Fruit fly (Drosophila melanogaster): ENCODE data around the gene Cpr67Fa2.
A peak's percentile ranks its signal among the peaks of the same experiment; 100 is the strongest.

Cpr67Fa2 gene

dm6 chr3L:10913214-10913613, 21.7 kb downstream of the Cpr67Fa2 start (continued):
- TF ChIP-seq CG6808 (GFP tag; optimal IDR thresholded peaks at IDR 0.05) = peak; percentile 26
- TF ChIP-seq spab (GFP tag; optimal IDR thresholded peaks at IDR 0.05) = peak; percentile 50
- no peak for TF ChIP-seq Sox15 (GFP tag; optimal IDR thresholded peaks at IDR 0.05)
- TF ChIP-seq CG8319 (GFP tag; optimal IDR thresholded peaks at IDR 0.05) = no peak
- no peak for TF ChIP-seq fkh (GFP tag; optimal IDR thresholded peaks at IDR 0.05)
- TF ChIP-seq CG15336 (GFP tag; IDR thresholded peaks at IDR 0.05) = peak; percentile 92
- TF ChIP-seq Eip78C (GFP tag) = peak; percentile 87
- TF ChIP-seq CG4318 (GFP tag; optimal IDR thresholded peaks at IDR 0.05) = peak; percentile 81
- TF ChIP-seq CG11294 (GFP tag; IDR thresholded peaks at IDR 0.05) = peak; percentile 72
- no peak for TF ChIP-seq vri (GFP tag; optimal IDR thresholded peaks at IDR 0.05)
- no peak for TF ChIP-seq CG9139 (GFP tag; optimal IDR thresholded peaks at IDR 0.05)
- no peak for TF ChIP-seq CG7368 (GFP tag; optimal IDR thresholded peaks at IDR 0.05)
- TF ChIP-seq CG10631 (GFP tag; optimal IDR thresholded peaks at IDR 0.05) = peak; percentile 67
- peak; percentile 17 to 53 for TF ChIP-seq ss (GFP tag; optimal IDR thresholded peaks at IDR 0.05)

dm6 chr3L:10917263-10917662, 25.7 kb downstream of the Cpr67Fa2 start:
- TF ChIP-seq CG8319 (GFP tag; optimal IDR thresholded peaks at IDR 0.05) (no peak), CG10669 (GFP tag; optimal IDR thresholded peaks at IDR 0.05) (no peak), CG1621 (tag; optimal IDR thresholded peaks at IDR 0.05) (no peak), cyc (GFP tag; optimal IDR thresholded peaks at IDR 0.05) (no peak), acj6 (GFP tag; optimal IDR thresholded peaks at IDR 0.05) (no peak), CG11762 (GFP tag; optimal IDR thresholded peaks at IDR 0.05; ENCODE audit: insufficient read depth) (no peak), Sox102F (GFP tag; optimal IDR thresholded peaks at IDR 0.05) (no peak), Sox14 (GFP tag; optimal IDR thresholded peaks at IDR 0.05) (no peak), CG8632 (GFP tag; optimal IDR thresholded peaks at IDR 0.05) (no peak), CG6276 (GFP tag; optimal IDR thresholded peaks at IDR 0.05) (no peak)

dm6 chr3L:10918454-10918853, 26.9 kb downstream of the Cpr67Fa2 start:
- TF ChIP-seq cyc (GFP tag; optimal IDR thresholded peaks at IDR 0.05) (no peak), ss (GFP tag; optimal IDR thresholded peaks at IDR 0.05) (peak in 1 of 2 experiments; percentile 93)

DNA sequence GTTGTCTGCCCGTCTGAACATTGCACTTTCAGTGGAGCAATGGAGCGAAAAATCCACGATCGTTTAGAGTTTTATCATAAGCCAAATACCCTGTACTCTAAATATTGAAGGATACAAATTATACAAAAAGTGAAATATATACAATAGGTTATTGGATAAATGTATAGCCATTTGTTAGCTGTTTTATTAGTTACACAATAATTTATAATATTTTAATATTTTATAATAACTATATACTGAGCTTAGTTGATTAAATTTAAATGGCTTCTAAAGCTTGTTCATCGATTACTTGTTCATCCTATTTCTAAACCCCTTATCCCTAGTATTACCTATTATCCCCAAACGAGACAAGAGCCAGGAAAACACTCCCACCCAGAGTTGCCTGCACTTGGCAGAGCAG, 31.5 kb downstream of the Cpr67Fa2 start:
- TF ChIP-seq Sox14 (GFP tag; optimal IDR thresholded peaks at IDR 0.05) (no peak), CG6792 (GFP tag; optimal IDR thresholded peaks at IDR 0.05) (peak; percentile 16), Eip78C (GFP tag) (peak; percentile 88), Ets96B (tag; optimal IDR thresholded peaks at IDR 0.05) (peak; percentile 86), CG11762 (GFP tag; optimal IDR thresholded peaks at IDR 0.05; ENCODE audit: insufficient read depth) (no peak), CG8632 (GFP tag; optimal IDR thresholded peaks at IDR 0.05) (peak; percentile 31), salr (GFP tag; optimal IDR thresholded peaks at IDR 0.05) (peak in 1 of 2 experiments; percentile 46), CG10631 (GFP tag; optimal IDR thresholded peaks at IDR 0.05) (peak; percentile 77), CG8119 (GFP tag; IDR thresholded peaks at IDR 0.05) (peak; percentile 76), CG10669 (GFP tag; optimal IDR thresholded peaks at IDR 0.05) (peak; percentile 63), CG6854 (GFP tag; optimal IDR thresholded peaks at IDR 0.05) (no peak), spab (GFP tag; optimal IDR thresholded peaks at IDR 0.05) (peak; percentile 68), ss (GFP tag; optimal IDR thresholded peaks at IDR 0.05) (peak; percentile 74 to 79), CG11902 (GFP tag; optimal IDR thresholded peaks at IDR 0.05) (no peak), achi (GFP tag; optimal IDR thresholded peaks at IDR 0.05) (peak; percentile 49), CG34406 (GFP tag; optimal IDR thresholded peaks at IDR 0.05) (peak; percentile 45), Sox15 (GFP tag; optimal IDR thresholded peaks at IDR 0.05) (no peak), CG6163 (GFP tag; IDR thresholded peaks at IDR 0.05) (no peak), CG6808 (GFP tag; optimal IDR thresholded peaks at IDR 0.05) (peak; percentile 33), OdsH (GFP tag; optimal IDR thresholded peaks at IDR 0.05) (peak; percentile 51), CG15336 (GFP tag; IDR thresholded peaks at IDR 0.05) (peak; percentile 68), CG6276 (GFP tag; optimal IDR thresholded peaks at IDR 0.05) (peak; percentile 30), CG3032 (tag; optimal IDR thresholded peaks at IDR 0.05) (peak; percentile 84), CG1621 (tag; optimal IDR thresholded peaks at IDR 0.05) (peak; percentile 21), CG16779 (tag; optimal IDR thresholded peaks at IDR 0.05) (peak; percentile 3), acj6 (GFP tag; optimal IDR thresholded peaks at IDR 0.05) (peak; percentile 30), CG32006 (GFP tag; optimal IDR thresholded peaks at IDR 0.05) (peak; percentile 76), CG4318 (GFP tag; optimal IDR thresholded peaks at IDR 0.05) (peak; percentile 56), fd59A (GFP tag; optimal IDR thresholded peaks at IDR 0.05) (peak; percentile 50), topi (GFP tag; optimal IDR thresholded peaks at IDR 0.05) (no peak), dsx (GFP tag; optimal IDR thresholded peaks at IDR 0.05; ENCODE audit: poor library complexity, severe bottlenecking) (peak; percentile 85), net (GFP tag; optimal IDR thresholded peaks at IDR 0.05) (peak; percentile 14), Sox102F (GFP tag; optimal IDR thresholded peaks at IDR 0.05) (no peak)

Measured in whole organism, prepupa.